Worm (Caenorhabditis elegans) whole organism, early embryonic: ENCODE data around the gene xbx-6.

Experiments used
- B0310.2 ChIP-seq: sonication (generic microtip); optimal IDR thresholded peaks from 2 replicates; lab custom pipeline; 2016; ENCODE audit warnings: mild to moderate bottlenecking, missing genetic modification characterization, missing compliant biosample characterization
- F13C5.2 ChIP-seq: sonication (generic microtip); optimal IDR thresholded peaks from 2 replicates; lab custom pipeline; 2017; ENCODE audit warnings: mild to moderate bottlenecking, missing genetic modification characterization, inconsistent platforms, missing compliant biosample characterization
- aly-1 ChIP-seq: sonication (generic microtip); optimal IDR thresholded peaks from 2 replicates; lab custom pipeline; 2016; ENCODE audit warnings: missing genetic modification characterization, missing compliant biosample characterization
- ama-1 ChIP-seq: fragments of 150-350 bp; optimal IDR thresholded peaks from 2 replicates; lab custom pipeline; 2014
- ceh-13 ChIP-seq: fragments of 200-800 bp; sonication (Bioruptor generic); optimal IDR thresholded peaks from 2 replicates; lab custom pipeline; 2018; ENCODE audit warnings: mild to moderate bottlenecking, missing genetic modification characterization, missing compliant biosample characterization
- ceh-36 ChIP-seq: sonication (generic microtip); optimal IDR thresholded peaks from 2 replicates; lab custom pipeline; 2016; ENCODE audit warnings: missing genetic modification characterization, inconsistent platforms, missing compliant biosample characterization
- ets-7 ChIP-seq: sonication (generic microtip); optimal IDR thresholded peaks from 2 replicates; lab custom pipeline; 2016; ENCODE audit warnings: missing genotype, missing genetic modification characterization, missing compliant biosample characterization
- flt-1 ChIP-seq: fragments of 200-800 bp; sonication (Bioruptor generic); IDR thresholded peaks from 2 replicates; pipeline ENCODE4 v1.3.6; 2022; ENCODE audit warnings: missing genetic modification characterization, missing compliant biosample characterization
- hmbx-1 ChIP-seq: sonication (generic microtip); optimal IDR thresholded peaks from 2 replicates; lab custom pipeline; 2016; ENCODE audit warnings: mild to moderate bottlenecking, missing genetic modification characterization, missing compliant biosample characterization
- hmg-4 ChIP-seq: fragments of 200-800 bp; sonication (Bioruptor generic); optimal IDR thresholded peaks from 2 replicates; lab custom pipeline; 2018; ENCODE audit warnings: mild to moderate bottlenecking, missing genetic modification characterization, missing compliant biosample characterization
- hnd-1 ChIP-seq: sonication (generic microtip); optimal IDR thresholded peaks from 2 replicates; lab custom pipeline; 2016; ENCODE audit warnings: missing genetic modification characterization, missing compliant biosample characterization
- pes-1 ChIP-seq: fragments of 200-800 bp; sonication (Bioruptor generic); IDR thresholded peaks from 2 replicates; pipeline ENCODE4 v1.3.6; 2022; ENCODE audit warnings: missing genetic modification reagents, missing genetic modification characterization, missing compliant biosample characterization
- scrt-1 ChIP-seq: fragments of 200-800 bp; sonication (Bioruptor generic); IDR thresholded peaks from 2 replicates; pipeline ENCODE4 v1.3.6; 2022; ENCODE audit warnings: missing genetic modification characterization, missing compliant biosample characterization
- sea-1 ChIP-seq: fragments of 200-800 bp; sonication (Bioruptor generic); conservative IDR thresholded peaks from 2 replicates; pipeline ENCODE4 v1.3.6; 2022; ENCODE audit warnings: missing genetic modification characterization, missing compliant biosample characterization
- tbx-11 ChIP-seq: fragments of 200-800 bp; sonication (Bioruptor generic); IDR thresholded peaks from 2 replicates; pipeline ENCODE4 v1.3.6; 2022; ENCODE audit warnings: missing genetic modification characterization, missing compliant biosample characterization
- tbx-37 ChIP-seq: fragments of 200-800 bp; sonication (Bioruptor generic); conservative IDR thresholded peaks from 2 replicates; pipeline ENCODE4 v1.3.6; 2022; ENCODE audit warnings: missing genetic modification reagents, missing genetic modification characterization, missing compliant biosample characterization
- tra-4 ChIP-seq: sonication (generic microtip); optimal IDR thresholded peaks from 2 replicates; lab custom pipeline; 2017; ENCODE audit warnings: missing genetic modification characterization, missing compliant biosample characterization

Gene xbx-6

DNA sequence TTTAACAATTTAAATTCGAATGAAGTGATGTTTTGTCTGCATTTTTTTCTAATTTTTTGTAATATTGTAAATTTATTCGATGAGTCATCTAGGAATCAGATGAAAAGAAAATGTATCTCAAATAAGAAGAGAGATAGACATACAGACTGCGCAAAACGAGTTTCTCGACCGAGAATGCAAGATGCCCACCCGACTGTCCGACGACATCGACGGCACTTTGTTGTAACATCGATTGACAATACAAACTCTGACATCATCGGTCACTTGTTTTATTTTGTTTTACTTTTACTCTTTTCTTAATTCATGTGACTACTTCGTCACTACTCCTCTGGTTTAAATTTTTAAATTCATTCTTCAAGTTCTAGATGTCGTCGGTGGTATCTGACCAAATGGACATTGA, 38.0 kb downstream of the xbx-6 start, which contains the start of gene sta-2:
TSS of gene sta-2 (plus strand) at position 349 of the 400 bp plus-strand sequence.
- no peak for TF ChIP-seq hmg-4 (GFP tag; lab: Kevin White, UChicago)
- no peak for TF ChIP-seq sea-1 (GFP tag; lab: Robert Waterston, UW)

- TF ChIP-seq B0310.2 (tag; lab: Kevin White, UChicago) (no peak), F13C5.2 (tag; lab: Kevin White, UChicago) (no peak), sea-1 (GFP tag; lab: Robert Waterston, UW) (no peak), pes-1 (no peak), aly-1 (tag; lab: Kevin White, UChicago) (no peak), ceh-13 (no peak), ceh-36 (tag; lab: Kevin White, UChicago) (no peak), tra-4 (tag; lab: Kevin White, UChicago) (no peak), tbx-11 (no peak)
Observed at ce11 chrV:9744934-9745333, 42.1 kb downstream of the xbx-6 start, which contains the start of gene F58E6.13. F58E6.13 (plus strand) TSS chrV:9745234.

DNA sequence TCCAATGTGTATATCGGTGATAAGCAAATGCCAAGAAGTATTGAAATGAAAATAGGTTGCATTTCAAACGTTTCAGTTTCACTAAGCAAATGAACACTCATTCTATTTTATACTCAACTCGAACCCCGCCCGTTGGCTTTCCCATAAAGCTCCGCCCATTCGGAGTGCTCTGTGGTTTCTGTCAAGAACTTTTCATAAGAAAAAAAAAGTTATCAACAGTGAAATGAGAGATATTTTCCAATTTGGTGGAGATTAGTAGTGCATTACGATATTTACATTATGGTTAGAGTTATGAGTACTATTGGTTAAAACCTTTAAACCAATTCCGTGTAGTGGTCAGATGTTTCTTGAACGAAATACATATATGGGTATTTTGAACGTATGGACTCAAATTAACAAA, 47.5 kb downstream of the xbx-6 start, which contains the start of gene F58E6.4:
TSS of gene F58E6.4 (minus strand) at position 101 of the 400 bp plus-strand sequence.
- TF ChIP-seq hmbx-1 (tag; lab: Kevin White, UChicago), result no peak
- TF ChIP-seq scrt-1 (GFP tag; lab: Robert Waterston, UW), result no peak
- TF ChIP-seq B0310.2 (tag; lab: Kevin White, UChicago), result no peak
- TF ChIP-seq ceh-13, result no peak
- no peak for TF ChIP-seq ama-1 (lab: Kevin White, UChicago)
- TF ChIP-seq hmg-4 (GFP tag; lab: Kevin White, UChicago), result no peak
- no peak for TF ChIP-seq sea-1 (GFP tag; lab: Robert Waterston, UW)
- TF ChIP-seq pes-1, result no peak
- no peak for TF ChIP-seq F13C5.2 (tag; lab: Kevin White, UChicago)
- no peak for TF ChIP-seq tra-4 (tag; lab: Kevin White, UChicago)

DNA sequence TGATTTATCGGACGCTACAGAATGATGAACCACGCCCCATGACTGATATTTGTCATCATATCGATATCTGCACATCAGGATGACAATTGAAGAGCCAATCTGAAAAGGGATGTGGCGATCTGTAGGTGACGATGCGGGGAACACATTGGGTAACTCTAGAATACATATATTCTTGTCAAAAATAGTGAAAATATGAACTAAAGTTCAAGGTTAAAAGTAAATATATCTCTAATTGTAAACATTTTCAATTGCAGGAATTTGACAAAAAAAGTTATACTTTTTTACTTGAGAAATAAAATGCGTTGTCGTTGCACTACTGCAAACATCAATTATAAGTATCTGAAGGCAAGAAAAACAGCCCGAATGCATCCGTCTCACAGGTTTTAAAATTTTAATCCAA, 50.1 kb downstream of the xbx-6 start, which contains the start of gene F58E6.6:
TSS of gene F58E6.6 (minus strand) at position 101 of the 400 bp plus-strand sequence.
- TF ChIP-seq tbx-11 (no peak), ceh-36 (tag; lab: Kevin White, UChicago) (no peak), flt-1 (no peak), ama-1 (lab: Kevin White, UChicago) (no peak), hmbx-1 (tag; lab: Kevin White, UChicago) (no peak), sea-1 (GFP tag; lab: Robert Waterston, UW) (no peak), pes-1 (no peak), aly-1 (tag; lab: Kevin White, UChicago) (no peak), B0310.2 (tag; lab: Kevin White, UChicago) (no peak), hmg-4 (GFP tag; lab: Kevin White, UChicago) (no peak), hnd-1 (tag; lab: Kevin White, UChicago) (no peak), tra-4 (tag; lab: Kevin White, UChicago) (no peak), ceh-13 (no peak), scrt-1 (GFP tag; lab: Robert Waterston, UW) (no peak), ets-7 (no peak), tbx-37 (no peak), F13C5.2 (tag; lab: Kevin White, UChicago) (no peak)

ce11 chrV:9753554-9753953, 50.7 kb downstream of the xbx-6 start:
- TF ChIP-seq ama-1 (lab: Kevin White, UChicago) (no peak), tbx-11 (no peak), ceh-36 (tag; lab: Kevin White, UChicago) (no peak), hnd-1 (tag; lab: Kevin White, UChicago) (no peak), flt-1 (no peak), tbx-37 (no peak), pes-1 (no peak), scrt-1 (GFP tag; lab: Robert Waterston, UW) (no peak), sea-1 (GFP tag; lab: Robert Waterston, UW) (no peak), F13C5.2 (tag; lab: Kevin White, UChicago) (no peak), tra-4 (tag; lab: Kevin White, UChicago) (no peak), aly-1 (tag; lab: Kevin White, UChicago) (no peak)

- no peak for TF ChIP-seq aly-1 (tag; lab: Kevin White, UChicago)
- TF ChIP-seq sea-1 (GFP tag; lab: Robert Waterston, UW), result no peak
- no peak for TF ChIP-seq scrt-1 (GFP tag; lab: Robert Waterston, UW)
- TF ChIP-seq ceh-36 (tag; lab: Kevin White, UChicago), result no peak
- TF ChIP-seq hmg-4 (GFP tag; lab: Kevin White, UChicago), result no peak
- no peak for TF ChIP-seq B0310.2 (tag; lab: Kevin White, UChicago)
- no peak for TF ChIP-seq tra-4 (tag; lab: Kevin White, UChicago)
- TF ChIP-seq flt-1, result no peak
- TF ChIP-seq ceh-13, result no peak
- TF ChIP-seq tbx-11, result no peak
- TF ChIP-seq hnd-1 (tag; lab: Kevin White, UChicago), result no peak
- TF ChIP-seq ets-7, result no peak
- no peak for TF ChIP-seq pes-1
- no peak for TF ChIP-seq ama-1 (lab: Kevin White, UChicago)
- no peak for TF ChIP-seq hmbx-1 (tag; lab: Kevin White, UChicago)
- TF ChIP-seq tbx-37, result no peak
- no peak for TF ChIP-seq F13C5.2 (tag; lab: Kevin White, UChicago)
Observed at ce11 chrV:9754459-9754858, 51.6 kb downstream of the xbx-6 start, which contains the start of gene F58E6.5. F58E6.5 (minus strand) TSS chrV:9754559.

DNA sequence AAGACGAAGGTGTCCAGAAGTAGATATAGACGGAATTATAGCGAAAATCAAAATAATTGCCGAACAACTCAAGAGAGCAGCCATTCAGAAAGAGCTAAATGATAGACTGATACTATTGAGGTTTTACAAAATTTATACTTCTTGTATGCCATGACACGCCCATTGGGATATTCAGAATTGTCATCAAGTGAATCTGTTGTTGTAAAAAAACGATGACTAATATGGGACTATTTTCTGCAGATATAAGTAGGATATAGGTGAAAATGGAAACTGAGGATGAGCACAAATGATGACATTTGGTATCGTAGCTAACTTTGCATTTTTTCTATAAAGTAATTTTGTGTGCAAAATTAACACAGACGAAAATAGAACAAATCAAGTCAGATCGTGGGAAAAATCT, 52.9 kb downstream of the xbx-6 start, which contains the start of gene F58E6.8:
TSS of gene F58E6.8 (minus strand) at position 101 of the 400 bp plus-strand sequence.
- no peak for TF ChIP-seq hmbx-1 (tag; lab: Kevin White, UChicago)
- TF ChIP-seq hnd-1 (tag; lab: Kevin White, UChicago), result no peak
- TF ChIP-seq hmg-4 (GFP tag; lab: Kevin White, UChicago), result no peak
- TF ChIP-seq tbx-37, result no peak
- TF ChIP-seq flt-1, result no peak
- no peak for TF ChIP-seq scrt-1 (GFP tag; lab: Robert Waterston, UW)
